Worm (Caenorhabditis elegans) whole organism, late embryonic: Measurements from ENCODE around the gene F16B4.2.

ENCODE experiments used
- ahr-1 ChIP-seq: sonication (generic microtip); optimal IDR thresholded peaks from 2 replicates; lab custom pipeline; 2016; ENCODE audit warnings: missing genetic modification characterization, missing compliant biosample characterization
- dve-1 ChIP-seq: sonication (generic microtip); optimal IDR thresholded peaks from 2 replicates; lab custom pipeline; 2017; ENCODE audit warnings: antibody characterized with exemption, mild to moderate bottlenecking, missing genetic modification characterization, missing compliant biosample characterization
- ets-4 ChIP-seq: sonication (generic microtip); optimal IDR thresholded peaks from 2 replicates; lab custom pipeline; 2016; ENCODE audit warnings: missing genetic modification characterization, missing compliant biosample characterization
- hlh-15 ChIP-seq: sonication (generic microtip); optimal IDR thresholded peaks from 2 replicates; lab custom pipeline; 2016; ENCODE audit warnings: missing genetic modification characterization, missing compliant biosample characterization
- pag-3 ChIP-seq: sonication (generic microtip); optimal IDR thresholded peaks from 2 replicates; lab custom pipeline; 2016; ENCODE audit warnings: missing compliant biosample characterization, missing genetic modification characterization, borderline replicate concordance
- unc-3 ChIP-seq, 2 experiments: fragments of 200-800 bp in 1 of 2; sonication (Bioruptor generic) in 1 of 2; sonication (generic microtip) in 1 of 2; conservative IDR thresholded peaks in 1 of 2; optimal IDR thresholded peaks in 1 of 2; 2 replicates each; pipeline versions ENCODE4 v1.3.6 to Lab custom; 2016 to 2022; ENCODE audit warnings: missing compliant biosample characterization in 2 of 2, missing genetic modification characterization in 2 of 2, missing genetic modification reagents in 1 of 2

ce11 chrV:1631717-1632116 is 30.9 kb downstream of the F16B4.2 start, which contains the start of gene irld-17:
- TF ChIP-seq ahr-1 = no peak
- TF ChIP-seq pag-3 (tag; lab: Kevin White, UChicago) = no peak
- no peak for TF ChIP-seq unc-3 (GFP tag; conservative IDR thresholded peaks at IDR 0.05; lab: Robert Waterston, UW)
- TF ChIP-seq unc-3 (tag; optimal IDR thresholded peaks at IDR 0.05; lab: Kevin White, UChicago) = no peak
- TF ChIP-seq dve-1 (tag; lab: Kevin White, UChicago) = no peak
- no peak for TF ChIP-seq hlh-15 (tag; lab: Kevin White, UChicago)
- no peak for TF ChIP-seq ets-4 (tag; lab: Kevin White, UChicago)
